Fruit fly (Drosophila melanogaster) whole organism, wandering third instar larva: ENCODE results near the gene CG13992.
A peak's percentile ranks its signal among the peaks of the same experiment; 100 is the strongest.

Source experiments
- Abd-B ChIP-seq: fragments of >200 bp; optimal IDR thresholded peaks from 2 replicates; lab custom pipeline; 2017; ENCODE audit warnings: missing biosample characterization, missing genetic modification characterization
- CG32264 ChIP-seq: fragments of 200-800 bp; sonication (Bioruptor generic); optimal IDR thresholded peaks from 2 replicates; lab custom pipeline; 2016; ENCODE audit warnings: missing biosample characterization, missing genetic modification characterization
- CG9705 ChIP-seq: fragments of 200-800 bp; sonication (Bioruptor generic); optimal IDR thresholded peaks from 2 replicates; lab custom pipeline; 2018; ENCODE audit warnings: missing biosample characterization, mild to moderate bottlenecking, missing genetic modification characterization
- CrebA ChIP-seq: fragments of 200-800 bp; sonication (Bioruptor generic); optimal IDR thresholded peaks from 2 replicates; lab custom pipeline; 2016; ENCODE audit warnings: missing biosample characterization, mild to moderate bottlenecking, missing genetic modification characterization, borderline replicate concordance
- Dif ChIP-seq: fragments of 200-275, 200-300 bp; sonication (Bioruptor generic); optimal IDR thresholded peaks from 2 replicates; lab custom pipeline; 2018; ENCODE audit warnings: missing biosample characterization, missing genetic modification characterization; ENCODE audit not compliant: partially characterized antibody
- GATAd ChIP-seq: sonication (Bioruptor generic); optimal IDR thresholded peaks from 2 replicates; lab custom pipeline; 2016; ENCODE audit warnings: missing biosample characterization, missing genetic modification characterization
- HLH106 ChIP-seq: fragments of 200-800 bp; optimal IDR thresholded peaks from 3 replicates; lab custom pipeline; 2019; ENCODE audit warnings: missing biosample characterization, mild to moderate bottlenecking, missing genetic modification characterization, moderate library complexity
- Hr78 ChIP-seq: fragments of >200 bp; optimal IDR thresholded peaks from 2 replicates; lab custom pipeline; 2017; ENCODE audit warnings: missing biosample characterization, missing genetic modification characterization
- Hr83 ChIP-seq: fragments of 200-300 bp; sonication (Bioruptor generic); optimal IDR thresholded peaks from 2 replicates; lab custom pipeline; 2016; ENCODE audit warnings: missing biosample characterization, mild to moderate bottlenecking, missing genetic modification characterization, moderate library complexity; ENCODE audit not compliant: poor library complexity, severe bottlenecking
- Mio ChIP-seq: sonication (Bioruptor generic); optimal IDR thresholded peaks from 2 replicates; lab custom pipeline; 2016; ENCODE audit warnings: missing biosample characterization, missing genetic modification characterization
- N ChIP-seq: fragments of >200 bp; optimal IDR thresholded peaks from 2 replicates; lab custom pipeline; 2018; ENCODE audit warnings: missing biosample characterization, missing external identifiers, missing genetic modification characterization
- OdsH ChIP-seq: fragments of 200-800 bp; sonication (Bioruptor generic); optimal IDR thresholded peaks from 2 replicates; lab custom pipeline; 2016; ENCODE audit warnings: missing biosample characterization, mild to moderate bottlenecking, missing genetic modification characterization
- Rel ChIP-seq, 2 experiments: fragments of 200-800 bp; sonication (Bioruptor generic) in 1 of 2; optimal IDR thresholded peaks; 2 replicates in 1 of 2; 3 replicates in 1 of 2; lab custom pipeline; 2016 to 2019; ENCODE audit warnings: mild to moderate bottlenecking in 2 of 2, missing biosample characterization in 2 of 2, missing genetic modification characterization in 2 of 2, moderate library complexity in 1 of 2
- Sp1 ChIP-seq: fragments of 200-800 bp; sonication (Bioruptor generic); optimal IDR thresholded peaks from 3 replicates; lab custom pipeline; 2019; ENCODE audit warnings: missing biosample characterization, mild to moderate bottlenecking, missing genetic modification characterization, moderate library complexity
- Vsx2 ChIP-seq: fragments of 200-300, 225-300 bp; sonication (Bioruptor generic); optimal IDR thresholded peaks from 2 replicates; lab custom pipeline; 2018; ENCODE audit warnings: missing biosample characterization, missing genetic modification characterization; ENCODE audit not compliant: partially characterized antibody
- br ChIP-seq: fragments of 200-800 bp; sonication (Bioruptor generic); optimal IDR thresholded peaks from 2 replicates; lab custom pipeline; 2016; ENCODE audit warnings: missing biosample characterization, missing genetic modification characterization
- dl ChIP-seq, 2 experiments: fragments of 175-275, 200-275 bp in 1 of 2; fragments of 200-275 bp in 1 of 2; sonication (Bioruptor generic); optimal IDR thresholded peaks; lab custom pipeline; 2018; ENCODE audit warnings: mild to moderate bottlenecking in 2 of 2, missing biosample characterization in 2 of 2, missing genetic modification characterization in 2 of 2, moderate library complexity in 2 of 2; ENCODE audit not compliant: partially characterized antibody in 2 of 2, insufficient read depth in 1 of 2
- dmrt93B ChIP-seq: fragments of 200-800 bp; sonication (Bioruptor generic); optimal IDR thresholded peaks from 2 replicates; lab custom pipeline; 2018; ENCODE audit warnings: missing biosample characterization, mild to moderate bottlenecking, missing genetic modification characterization
- dsf ChIP-seq: sonication (Bioruptor generic); optimal IDR thresholded peaks from 2 replicates; lab custom pipeline; 2016; ENCODE audit warnings: missing biosample characterization, missing genetic modification characterization, borderline replicate concordance
- ey ChIP-seq: fragments of 200-800 bp; sonication (Bioruptor generic); optimal IDR thresholded peaks from 2 replicates; lab custom pipeline; 2016; ENCODE audit warnings: missing biosample characterization, missing genetic modification characterization
- foxo ChIP-seq, 2 experiments: fragments of 200-800 bp; sonication (Bioruptor generic); optimal IDR thresholded peaks; 2 replicates in 1 of 2; 3 replicates in 1 of 2; lab custom pipeline; 2016 to 2017; ENCODE audit warnings: missing biosample characterization in 2 of 2, missing genetic modification characterization in 2 of 2
- fru ChIP-seq: fragments of 200-800 bp; sonication (Bioruptor generic); optimal IDR thresholded peaks from 3 replicates; lab custom pipeline; 2016; ENCODE audit warnings: missing biosample characterization, mild to moderate bottlenecking, missing genetic modification characterization
- h ChIP-seq: fragments of 200-800 bp; sonication (Bioruptor generic); optimal IDR thresholded peaks from 3 replicates; lab custom pipeline; 2016; ENCODE audit warnings: missing biosample characterization, mild to moderate bottlenecking, missing genetic modification characterization
- jim ChIP-seq: fragments of 175-275, 200-325 bp; sonication (Bioruptor generic); optimal IDR thresholded peaks from 2 replicates; lab custom pipeline; 2016; ENCODE audit warnings: missing biosample characterization, mild to moderate bottlenecking, missing genetic modification characterization
- lola ChIP-seq: fragments of >200 bp; optimal IDR thresholded peaks from 2 replicates; lab custom pipeline; 2017; ENCODE audit warnings: missing biosample characterization, missing genetic modification characterization
- pan ChIP-seq: fragments of >200 bp; optimal IDR thresholded peaks from 2 replicates; lab custom pipeline; 2017
- psq ChIP-seq: fragments of 200-800 bp; sonication (Bioruptor generic); optimal IDR thresholded peaks from 3 replicates; lab custom pipeline; 2017; ENCODE audit warnings: missing biosample characterization, mild to moderate bottlenecking, missing genetic modification characterization, moderate library complexity
- rgr ChIP-seq: fragments of 200-800 bp; sonication (Bioruptor generic); optimal IDR thresholded peaks from 3 replicates; lab custom pipeline; 2016; ENCODE audit warnings: missing biosample characterization, mild to moderate bottlenecking, missing genetic modification characterization
- sage ChIP-seq: fragments of 200-800 bp; sonication (Bioruptor generic); optimal IDR thresholded peaks from 2 replicates; lab custom pipeline; 2016; ENCODE audit warnings: missing biosample characterization, mild to moderate bottlenecking, missing genetic modification characterization
- sv ChIP-seq: fragments of 200-800 bp; sonication (Bioruptor generic); optimal IDR thresholded peaks from 3 replicates; lab custom pipeline; 2016; ENCODE audit warnings: missing biosample characterization, missing genetic modification characterization
- tai ChIP-seq: sonication (Bioruptor generic); optimal IDR thresholded peaks from 2 replicates; lab custom pipeline; 2016; ENCODE audit warnings: missing biosample characterization, missing genetic modification characterization
- usp ChIP-seq: fragments of >200 bp; optimal IDR thresholded peaks from 2 replicates; lab custom pipeline; 2017; ENCODE audit warnings: missing biosample characterization, missing genetic modification characterization
- woc ChIP-seq: sonication (Bioruptor generic); optimal IDR thresholded peaks from 2 replicates; lab custom pipeline; 2016; ENCODE audit warnings: missing biosample characterization, mild to moderate bottlenecking, missing genetic modification characterization

The CG13992 gene

DNA sequence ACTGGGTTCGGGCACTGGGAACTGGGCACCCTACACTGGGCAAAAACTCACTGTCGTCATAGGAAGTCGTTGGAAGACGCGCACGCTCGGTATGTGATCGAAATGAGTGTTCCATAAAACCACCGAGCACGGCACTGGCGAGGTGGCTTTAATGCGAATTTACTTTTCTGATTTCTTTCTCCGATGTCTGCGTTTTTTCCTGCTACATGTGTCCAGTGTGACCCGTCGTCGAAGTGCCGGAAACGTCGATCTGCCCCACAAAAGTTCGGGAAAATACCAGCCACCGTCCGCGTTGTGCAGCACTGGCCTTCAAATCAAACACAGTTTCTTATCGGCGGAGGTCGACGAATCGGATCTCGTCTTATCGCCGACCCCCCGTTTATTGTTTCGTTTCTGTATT is 31.7 kb upstream of the CG13992 start, which contains the start of gene Kdm5:
Gene Kdm5 (minus strand): TSS at position 255 of the 400 bp plus-strand sequence.
- TF ChIP-seq dmrt93B (peak; percentile 1), Hr83 (peak; percentile 82), psq (peak; percentile 32), ey (peak; percentile 17), foxo (GFP tag; optimal IDR thresholded peaks at IDR 0.05; lab: Kevin White, UChicago) (peak in 1 of 2 experiments; percentile 38), pan (lab: Kevin White, UChicago) (no peak), h (GFP tag; lab: Kevin White, UChicago) (peak; percentile 36), Rel (GFP tag; optimal IDR thresholded peaks at IDR 0.05; lab: Kevin White, UChicago) (no peak), Rel (tag; optimal IDR thresholded peaks at IDR 0.05; lab: Kevin White, UChicago) (peak; percentile 87), usp (no peak), Abd-B (GFP tag; lab: Kevin White, UChicago) (no peak), sv (GFP tag; lab: Kevin White, UChicago) (no peak), HLH106 (tag; lab: Kevin White, UChicago) (peak; percentile 27), fru (GFP tag; lab: Kevin White, UChicago) (peak; percentile 23), br (GFP tag; lab: Kevin White, UChicago) (peak; percentile 56), Sp1 (GFP tag; lab: Kevin White, UChicago) (peak; percentile 32), rgr (GFP tag; lab: Kevin White, UChicago) (peak; percentile 51)

DNA sequence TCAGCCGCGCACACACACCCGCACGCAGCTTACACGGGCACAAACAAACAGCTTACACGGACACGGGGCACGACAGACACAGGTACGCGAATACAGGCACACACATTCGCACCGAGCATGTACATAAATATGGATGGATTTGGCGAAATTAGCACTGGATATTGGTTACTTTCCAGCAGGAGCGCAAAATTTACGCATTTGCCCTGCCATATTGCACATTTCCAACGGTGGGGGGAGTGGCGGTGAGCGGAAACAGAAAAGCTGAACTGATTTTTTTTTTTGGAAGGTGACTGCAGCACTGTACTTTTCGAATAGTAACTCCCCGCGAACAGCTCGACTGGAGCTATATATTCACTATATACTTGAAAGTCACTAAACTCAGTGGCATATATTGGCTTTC is 30.8 kb upstream of the CG13992 start:
- TF ChIP-seq Hr83 (peak; percentile 18), jim (GFP tag; lab: Kevin White, UChicago) (no peak)

DNA sequence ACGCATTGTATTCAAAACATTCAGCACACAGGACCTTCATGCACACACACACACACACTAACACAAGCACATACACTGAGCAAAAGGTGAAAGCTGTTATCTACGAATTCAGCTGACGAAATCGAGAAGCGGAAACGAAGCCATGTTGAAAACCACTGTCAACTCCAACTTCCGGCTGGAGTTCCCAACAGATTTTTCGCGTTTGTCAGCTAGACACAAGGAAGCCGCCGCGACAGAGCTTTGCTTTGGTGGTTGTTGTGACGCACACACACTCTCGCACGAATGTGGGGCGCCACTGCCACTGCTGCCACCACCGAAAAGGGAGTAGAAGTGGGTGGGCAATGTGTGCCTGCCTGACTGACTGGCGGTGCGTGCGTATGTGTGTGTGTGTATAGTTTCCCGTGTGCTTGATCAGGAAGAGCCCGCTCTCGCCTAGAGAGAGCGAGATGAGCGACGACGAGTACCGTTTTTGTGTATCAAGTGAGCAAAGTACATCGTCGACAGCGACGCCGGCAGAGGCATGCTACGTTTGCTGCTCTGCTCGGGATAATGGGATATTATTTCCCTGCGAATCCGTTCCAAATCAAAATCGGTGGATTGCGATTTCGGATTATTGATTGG is 30.2 kb upstream of the CG13992 start:
- TF ChIP-seq sage (GFP tag; lab: Kevin White, UChicago), result no peak
- peak; percentile 13 for TF ChIP-seq h (GFP tag; lab: Kevin White, UChicago)
- TF ChIP-seq Hr83, result peak; percentile 34
- TF ChIP-seq dsf, result no peak
- TF ChIP-seq woc, result no peak
- TF ChIP-seq jim (GFP tag; lab: Kevin White, UChicago), result no peak
- TF ChIP-seq Dif (GFP tag; lab: Kevin White, UChicago), result no peak
- TF ChIP-seq CG32264, result no peak
- TF ChIP-seq Hr78 (GFP tag; lab: Kevin White, UChicago), result no peak
- no peak for TF ChIP-seq ey
- TF ChIP-seq lola (GFP tag; lab: Kevin White, UChicago), result no peak
- no peak for TF ChIP-seq pan (lab: Kevin White, UChicago)
- TF ChIP-seq tai (GFP tag; lab: Kevin White, UChicago), result no peak
- peak; percentile 9 for TF ChIP-seq br (GFP tag; lab: Kevin White, UChicago)
- peak; percentile 3 for TF ChIP-seq HLH106 (tag; lab: Kevin White, UChicago)
- peak; percentile 34 for TF ChIP-seq N (GFP tag; lab: Kevin White, UChicago)
- peak; percentile 8 for TF ChIP-seq fru (GFP tag; lab: Kevin White, UChicago)
- TF ChIP-seq Sp1 (GFP tag; lab: Kevin White, UChicago), result peak; percentile 49
- no peak for TF ChIP-seq Vsx2 (GFP tag; lab: Kevin White, UChicago)
- TF ChIP-seq Mio, result no peak
- no peak for TF ChIP-seq CrebA (GFP tag; lab: Kevin White, UChicago)
- peak; percentile 5 for TF ChIP-seq CG9705 (GFP tag; lab: Kevin White, UChicago)
- no peak for TF ChIP-seq GATAd (GFP tag; lab: Kevin White, UChicago)
- TF ChIP-seq OdsH (GFP tag; lab: Kevin White, UChicago), result peak; percentile 6
- TF ChIP-seq dl (GFP tag; optimal IDR thresholded peaks at IDR 0.05; lab: Kevin White, UChicago; ENCODE audit: insufficient read depth in 1 of 2, partially characterized antibody in 2 of 2), result no peak

DNA sequence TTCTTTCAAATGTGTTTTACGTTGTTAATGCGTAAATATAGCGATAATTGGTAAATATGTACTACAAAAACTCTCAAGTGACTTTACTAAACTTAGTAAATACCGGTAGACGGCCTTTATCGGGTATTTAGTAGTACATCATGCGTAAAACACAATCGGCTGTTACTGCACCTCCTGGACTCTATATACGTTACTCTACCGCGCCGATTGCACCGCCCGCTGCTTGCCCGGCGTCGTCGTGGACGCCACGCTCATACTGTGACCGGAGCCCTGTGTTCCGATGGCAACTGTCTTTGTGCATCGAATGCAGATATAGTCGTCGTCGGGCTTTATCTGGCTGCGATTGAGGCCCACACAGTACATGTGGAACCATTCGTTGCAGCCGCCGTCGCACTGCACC is 22.9 kb upstream of the CG13992 start:
- TF ChIP-seq CG9705 (GFP tag; lab: Kevin White, UChicago), result no peak
- TF ChIP-seq Sp1 (GFP tag; lab: Kevin White, UChicago), result no peak
- no peak for TF ChIP-seq sv (GFP tag; lab: Kevin White, UChicago)
- no peak for TF ChIP-seq CG32264
